Worm (Caenorhabditis elegans): Measurements from ENCODE around the gene ssl-1.

The ssl-1 gene

ce11 chrIII:12711682-12712081, 2.7 kb upstream of the ssl-1 start:
- no peak for TF ChIP-seq drap-1 (GFP tag; optimal IDR thresholded peaks at IDR 0.05)
- TF ChIP-seq hlh-1 (tag; optimal IDR thresholded peaks at IDR 0.05) = no peak
- no peak for TF ChIP-seq ham-2 (GFP tag; optimal IDR thresholded peaks at IDR 0.05)
- no peak for TF ChIP-seq zip-8 (tag; optimal IDR thresholded peaks at IDR 0.05)
- no peak for TF ChIP-seq ceh-83 (GFP tag; optimal IDR thresholded peaks at IDR 0.05)
- TF ChIP-seq nhr-28 (tag; optimal IDR thresholded peaks at IDR 0.05) = no peak
- TF ChIP-seq nhr-237 (tag; optimal IDR thresholded peaks at IDR 0.05) = no peak
- no peak for TF ChIP-seq sem-2 (GFP tag; optimal IDR thresholded peaks at IDR 0.05)
- TF ChIP-seq M03D4.4 (tag; optimal IDR thresholded peaks at IDR 0.05) = no peak
- no peak for TF ChIP-seq nhr-12 (tag; optimal IDR thresholded peaks at IDR 0.05)
- TF ChIP-seq ceh-43 (GFP tag; optimal IDR thresholded peaks at IDR 0.05) = no peak
- TF ChIP-seq unc-39 (tag; optimal IDR thresholded peaks at IDR 0.05) = no peak
- TF ChIP-seq pha-4 (tag; optimal IDR thresholded peaks at IDR 0.05) = no peak
- TF ChIP-seq mab-5 (tag; optimal IDR thresholded peaks at IDR 0.05) = no peak
- no peak for TF ChIP-seq snpc-4 (tag; optimal IDR thresholded peaks at IDR 0.05)
- no peak for TF ChIP-seq mep-1 (tag; optimal IDR thresholded peaks at IDR 0.05)
- TF ChIP-seq elt-1 (tag; optimal IDR thresholded peaks at IDR 0.05; ENCODE audit: borderline replicate concordance, insufficient read depth) = no peak
- no peak for TF ChIP-seq flh-1 (GFP tag; optimal IDR thresholded peaks at IDR 0.05)
- TF ChIP-seq cnd-1 (tag; optimal IDR thresholded peaks at IDR 0.05) = no peak
- TF ChIP-seq ztf-11 (tag; optimal IDR thresholded peaks at IDR 0.05) = no peak

ce11 chrIII:12713862-12714261, 504 bp upstream of the ssl-1 start:
- TF ChIP-seq lin-13 (tag; optimal IDR thresholded peaks at IDR 0.05) (no peak), cnd-1 (tag; optimal IDR thresholded peaks at IDR 0.05) (peak; percentile 51), ceh-83 (GFP tag; optimal IDR thresholded peaks at IDR 0.05) (peak; percentile 54), bed-3 (GFP tag; optimal IDR thresholded peaks at IDR 0.05) (no peak), ceh-39 (tag; optimal IDR thresholded peaks at IDR 0.05) (peak; percentile 65), sem-2 (GFP tag; optimal IDR thresholded peaks at IDR 0.05) (no peak), flh-1 (GFP tag; optimal IDR thresholded peaks at IDR 0.05) (no peak), ces-1 (GFP tag; optimal IDR thresholded peaks at IDR 0.05) (no peak), zip-8 (tag; optimal IDR thresholded peaks at IDR 0.05) (no peak), lin-32 (GFP tag; optimal IDR thresholded peaks at IDR 0.05) (peak; percentile 77)

ce11 chrIII:12728149-12728548, 13.8 kb downstream of the ssl-1 start:
- TF ChIP-seq ztf-11 (tag; optimal IDR thresholded peaks at IDR 0.05) (no peak), unc-120 (tag; optimal IDR thresholded peaks at IDR 0.05; ENCODE audit: poor library complexity, severe bottlenecking) (no peak), elt-1 (tag; optimal IDR thresholded peaks at IDR 0.05; ENCODE audit: borderline replicate concordance, insufficient read depth) (no peak), lsy-2 (tag; optimal IDR thresholded peaks at IDR 0.05) (no peak), bed-3 (GFP tag; optimal IDR thresholded peaks at IDR 0.05) (no peak), nhr-2 (tag; optimal IDR thresholded peaks at IDR 0.05) (no peak), mep-1 (tag; optimal IDR thresholded peaks at IDR 0.05) (no peak), unc-62 (GFP tag; optimal IDR thresholded peaks at IDR 0.05) (no peak), nhr-12 (tag; optimal IDR thresholded peaks at IDR 0.05) (no peak), nhr-28 (tag; optimal IDR thresholded peaks at IDR 0.05) (no peak), lin-13 (tag; optimal IDR thresholded peaks at IDR 0.05) (no peak), zip-8 (tag; optimal IDR thresholded peaks at IDR 0.05) (no peak), sptf-1 (tag; optimal IDR thresholded peaks at IDR 0.05) (no peak), M03D4.4 (tag; optimal IDR thresholded peaks at IDR 0.05) (no peak), snpc-4 (tag; optimal IDR thresholded peaks at IDR 0.05) (no peak), elt-3 (tag; optimal IDR thresholded peaks at IDR 0.05) (no peak), ceh-43 (GFP tag; optimal IDR thresholded peaks at IDR 0.05) (no peak)

ce11 chrIII:12738935-12739334, 24.6 kb downstream of the ssl-1 start:
- no peak for TF ChIP-seq unc-39 (tag; optimal IDR thresholded peaks at IDR 0.05)

- no peak for TF ChIP-seq elt-3 (tag; optimal IDR thresholded peaks at IDR 0.05)
- no peak for TF ChIP-seq nhr-28 (tag; optimal IDR thresholded peaks at IDR 0.05)
- TF ChIP-seq tbx-8 (GFP tag; optimal IDR thresholded peaks at IDR 0.05) = no peak
Measured at ce11 chrIII:12740313-12740712, 25.9 kb downstream of the ssl-1 start.
